Fruit fly (Drosophila melanogaster) whole organism, prepupa: Measurements from ENCODE around the gene CG8671.

Experiments used
- Blimp-1 ChIP-seq: fragments of 200-800 bp; sonication (Bioruptor generic); optimal IDR thresholded peaks from 3 replicates; lab custom pipeline; 2017; ENCODE audit warnings: missing biosample characterization, missing genetic modification characterization, mild to moderate bottlenecking, moderate library complexity, missing genetic modification reagents
- CG10631 ChIP-seq: fragments of 200-800 bp; sonication (Bioruptor generic); optimal IDR thresholded peaks from 2 replicates; lab custom pipeline; 2016; ENCODE audit warnings: missing biosample characterization, missing genetic modification characterization
- CG10669 ChIP-seq: fragments of 200-800 bp; sonication (Bioruptor generic); optimal IDR thresholded peaks from 3 replicates; lab custom pipeline; 2018; ENCODE audit warnings: missing biosample characterization, mild to moderate bottlenecking, missing genetic modification characterization, moderate library complexity
- CG11294 ChIP-seq: fragments of 200-800 bp; sonication (Bioruptor generic); IDR thresholded peaks from 2 replicates; pipeline ENCODE4 v1.3.6; 2022; ENCODE audit warnings: missing biosample characterization, missing genetic modification characterization
- CG11762 ChIP-seq: fragments of 200-800 bp; sonication (Bioruptor generic); optimal IDR thresholded peaks from 3 replicates; lab custom pipeline; 2016; ENCODE audit warnings: missing biosample characterization, missing genetic modification characterization; ENCODE audit not compliant: insufficient read depth
- CG15336 ChIP-seq: fragments of 200-800 bp; sonication (Bioruptor generic); IDR thresholded peaks from 2 replicates; pipeline ENCODE4 v1.3.6; 2022; ENCODE audit warnings: missing biosample characterization, missing genetic modification characterization
- CG1621 ChIP-seq: fragments of 200-800 bp; sonication (Bioruptor generic); optimal IDR thresholded peaks from 3 replicates; lab custom pipeline; 2018; ENCODE audit warnings: missing biosample characterization, mild to moderate bottlenecking, missing genetic modification characterization
- CG16779 ChIP-seq: fragments of 200-800 bp; sonication (Bioruptor generic); optimal IDR thresholded peaks from 3 replicates; lab custom pipeline; 2017; ENCODE audit warnings: missing biosample characterization, mild to moderate bottlenecking, missing genetic modification characterization
- CG3032 ChIP-seq: fragments of 200-800 bp; optimal IDR thresholded peaks from 2 replicates; lab custom pipeline; 2019; ENCODE audit warnings: missing biosample characterization, mild to moderate bottlenecking, missing genetic modification characterization, moderate library complexity
- CG31627 ChIP-seq: fragments of 200-800 bp; sonication (Bioruptor generic); optimal IDR thresholded peaks from 3 replicates; lab custom pipeline; 2016; ENCODE audit warnings: missing biosample characterization, missing genetic modification characterization
- CG32006 ChIP-seq: fragments of 200-800 bp; sonication (Bioruptor generic); optimal IDR thresholded peaks from 3 replicates; lab custom pipeline; 2017; ENCODE audit warnings: missing biosample characterization, mild to moderate bottlenecking, missing genetic modification characterization
- CG34406 ChIP-seq: fragments of 200-800 bp; sonication (Bioruptor generic); optimal IDR thresholded peaks from 3 replicates; lab custom pipeline; 2016; ENCODE audit warnings: missing biosample characterization, missing genetic modification characterization
- CG6163 ChIP-seq: fragments of 200-800 bp; sonication (Bioruptor generic); IDR thresholded peaks from 3 replicates; pipeline ENCODE4 v1.3.6; 2022; ENCODE audit warnings: missing biosample characterization, missing genetic modification characterization
- CG6792 ChIP-seq: fragments of 200-800 bp; sonication (Bioruptor generic); optimal IDR thresholded peaks from 3 replicates; lab custom pipeline; 2016; ENCODE audit warnings: missing biosample characterization, missing genetic modification characterization
- CG6854 ChIP-seq: fragments of 200-800 bp; sonication (Bioruptor generic); optimal IDR thresholded peaks from 2 replicates; lab custom pipeline; 2017; ENCODE audit warnings: missing biosample characterization, mild to moderate bottlenecking, missing genetic modification characterization
- CG7368 ChIP-seq: fragments of 200-800 bp; sonication (Bioruptor generic); optimal IDR thresholded peaks from 3 replicates; lab custom pipeline; 2016; ENCODE audit warnings: missing biosample characterization, missing genetic modification characterization
- CG8119 ChIP-seq: fragments of 200-800 bp; sonication (Bioruptor generic); IDR thresholded peaks from 3 replicates; pipeline ENCODE4 v1.3.6; 2022; ENCODE audit warnings: missing biosample characterization, missing genetic modification characterization
- CG8319 ChIP-seq: fragments of 200-800 bp; sonication (Bioruptor generic); optimal IDR thresholded peaks from 3 replicates; lab custom pipeline; 2016; ENCODE audit warnings: missing biosample characterization, missing genetic modification characterization
- CG8632 ChIP-seq: fragments of 200-800 bp; sonication (Bioruptor generic); optimal IDR thresholded peaks from 3 replicates; lab custom pipeline; 2016; ENCODE audit warnings: missing biosample characterization, missing genetic modification characterization
- Eip75B ChIP-seq: fragments of 200-800 bp; sonication (Bioruptor generic); optimal IDR thresholded peaks from 3 replicates; lab custom pipeline; 2016; ENCODE audit warnings: missing biosample characterization, missing genetic modification characterization
- Eip78C ChIP-seq: fragments of 200-800 bp; sonication (Bioruptor generic); peaks from one replicate; lab custom pipeline; 2016; ENCODE audit warnings: missing biosample characterization, missing genetic modification characterization
- Eip93F ChIP-seq: fragments of 200-800 bp; sonication (Bioruptor generic); optimal IDR thresholded peaks from 2 replicates; lab custom pipeline; 2016; ENCODE audit warnings: missing biosample characterization, mild to moderate bottlenecking, missing genetic modification characterization
- Ets21C ChIP-seq: fragments of 200-800 bp; sonication (Bioruptor generic); optimal IDR thresholded peaks from 3 replicates; lab custom pipeline; 2016; ENCODE audit warnings: missing biosample characterization, missing genetic modification characterization
- Ets96B ChIP-seq: fragments of 200-800 bp; optimal IDR thresholded peaks from 2 replicates; lab custom pipeline; 2019; ENCODE audit warnings: missing biosample characterization, mild to moderate bottlenecking, missing genetic modification characterization, moderate library complexity
- Hr38 ChIP-seq: sonication (Bioruptor generic); optimal IDR thresholded peaks from 2 replicates; lab custom pipeline; 2016; ENCODE audit warnings: missing biosample characterization, missing genetic modification characterization
- Hr39 ChIP-seq: fragments of 200-800 bp; sonication (Bioruptor generic); optimal IDR thresholded peaks from 2 replicates; lab custom pipeline; 2016; ENCODE audit warnings: missing biosample characterization, missing genetic modification characterization
- Hr4 ChIP-seq: fragments of 200-800 bp; sonication (Bioruptor generic); optimal IDR thresholded peaks from 3 replicates; lab custom pipeline; 2016; ENCODE audit warnings: missing biosample characterization, missing genetic modification characterization
- Lpt ChIP-seq: fragments of 200-800 bp; sonication (Bioruptor generic); optimal IDR thresholded peaks from 3 replicates; lab custom pipeline; 2016; ENCODE audit warnings: missing biosample characterization, missing genetic modification characterization
- Met ChIP-seq: fragments of 200-800 bp; sonication (Bioruptor generic); optimal IDR thresholded peaks from 3 replicates; lab custom pipeline; 2016; ENCODE audit warnings: missing biosample characterization, missing genetic modification characterization
- Smox ChIP-seq: fragments of 200-800 bp; sonication (Bioruptor generic); optimal IDR thresholded peaks from 3 replicates; lab custom pipeline; 2016; ENCODE audit warnings: missing biosample characterization, missing genetic modification characterization
- Sox102F ChIP-seq: fragments of 200-800 bp; sonication (Bioruptor generic); optimal IDR thresholded peaks from 2 replicates; lab custom pipeline; 2016; ENCODE audit warnings: missing biosample characterization, mild to moderate bottlenecking, missing genetic modification characterization
- Sox14 ChIP-seq: fragments of 200-800 bp; sonication (Bioruptor generic); optimal IDR thresholded peaks from 3 replicates; lab custom pipeline; 2016; ENCODE audit warnings: missing biosample characterization, missing genetic modification characterization
- achi ChIP-seq: fragments of 200-800 bp; sonication (Bioruptor generic); optimal IDR thresholded peaks from 3 replicates; lab custom pipeline; 2016; ENCODE audit warnings: missing biosample characterization, missing genetic modification characterization
- acj6 ChIP-seq: fragments of 200-800 bp; sonication (Bioruptor generic); optimal IDR thresholded peaks from 3 replicates; lab custom pipeline; 2016; ENCODE audit warnings: missing biosample characterization, missing genetic modification characterization
- dac ChIP-seq: fragments of 200-800 bp; sonication (Bioruptor generic); optimal IDR thresholded peaks from 2 replicates; lab custom pipeline; 2017; ENCODE audit warnings: missing biosample characterization, mild to moderate bottlenecking, missing genetic modification characterization
- eg ChIP-seq: fragments of 200-800 bp; sonication (Bioruptor generic); IDR thresholded peaks from 3 replicates; pipeline ENCODE4 v1.3.6; 2022; ENCODE audit warnings: missing biosample characterization, missing genetic modification characterization
- esn ChIP-seq: fragments of 200-800 bp; sonication (Bioruptor generic); optimal IDR thresholded peaks from 2 replicates; lab custom pipeline; 2016; ENCODE audit warnings: missing biosample characterization, mild to moderate bottlenecking, missing genetic modification characterization, moderate library complexity
- fd59A ChIP-seq: fragments of 200-800 bp; sonication (Bioruptor generic); optimal IDR thresholded peaks from 2 replicates; lab custom pipeline; 2017; ENCODE audit warnings: missing biosample characterization, mild to moderate bottlenecking, missing genetic modification characterization, missing genetic modification reagents
- fkh ChIP-seq: fragments of 200-800 bp; sonication (Bioruptor generic); optimal IDR thresholded peaks from 3 replicates; lab custom pipeline; 2017; ENCODE audit warnings: missing biosample characterization, mild to moderate bottlenecking, missing genetic modification characterization, moderate library complexity
- lz ChIP-seq: fragments of 200-800 bp; sonication (Bioruptor generic); optimal IDR thresholded peaks from 3 replicates; lab custom pipeline; 2016; ENCODE audit warnings: missing biosample characterization, missing genetic modification characterization
- net ChIP-seq: fragments of 200-800 bp; sonication (Bioruptor generic); optimal IDR thresholded peaks from 3 replicates; lab custom pipeline; 2016; ENCODE audit warnings: missing biosample characterization, missing genetic modification characterization
- pdm3 ChIP-seq: fragments of 200-800 bp; sonication (Bioruptor generic); optimal IDR thresholded peaks from 3 replicates; lab custom pipeline; 2016; ENCODE audit warnings: missing biosample characterization, missing genetic modification characterization
- salr ChIP-seq, 2 experiments: fragments of 200-800 bp; sonication (Bioruptor generic); optimal IDR thresholded peaks; 3 replicates each; lab custom pipeline; 2016 to 2018; ENCODE audit warnings: missing biosample characterization in 2 of 2, missing genetic modification characterization in 2 of 2, mild to moderate bottlenecking in 1 of 2
- ss ChIP-seq, 2 experiments: fragments of 200-800 bp; sonication (Bioruptor generic); optimal IDR thresholded peaks; 2 replicates in 1 of 2; 3 replicates in 1 of 2; lab custom pipeline; 2017 to 2018; ENCODE audit warnings: mild to moderate bottlenecking in 2 of 2, missing biosample characterization in 2 of 2, missing genetic modification characterization in 2 of 2, moderate library complexity in 1 of 2
- topi ChIP-seq: fragments of 200-800 bp; sonication (Bioruptor generic); optimal IDR thresholded peaks from 3 replicates; lab custom pipeline; 2016; ENCODE audit warnings: missing biosample characterization, missing genetic modification characterization

The CG8671 gene

dm6 chr2L:21313909-21314400, 51.2 kb downstream of the CG8671 start, which contains the start of gene CG46314 (continued):
- TF ChIP-seq Ets21C (GFP tag; lab: Kevin White, UChicago), result peak; percentile 44
- peak; percentile 56 for TF ChIP-seq CG15336 (GFP tag; lab: Robert Waterston, UW)
- TF ChIP-seq Smox, result peak; percentile 69
- peak; percentile 77 for TF ChIP-seq CG10669 (GFP tag; lab: Kevin White, UChicago)
- no peak for TF ChIP-seq Eip93F (GFP tag; lab: Kevin White, UChicago)
- TF ChIP-seq CG31627 (GFP tag; lab: Kevin White, UChicago), result peak; percentile 67
- TF ChIP-seq pdm3 (GFP tag; lab: Kevin White, UChicago), result no peak
- peak; percentile 53 for TF ChIP-seq CG10631 (GFP tag; lab: Kevin White, UChicago)
- TF ChIP-seq CG6163, result no peak
- TF ChIP-seq Eip75B (GFP tag; lab: Kevin White, UChicago), result peak; percentile 74
- peak; percentile 53 for TF ChIP-seq CG6792 (GFP tag; lab: Kevin White, UChicago)
- peak; percentile 71 for TF ChIP-seq Ets96B (tag; lab: Kevin White, UChicago)
- TF ChIP-seq Sox102F (GFP tag; lab: Kevin White, UChicago), result peak; percentile 69
- no peak; the same call in 2 of the 3 replicates for TF ChIP-seq CG8119 (GFP tag; lab: Robert Waterston, UW)
- peak; percentile 59 for TF ChIP-seq topi (GFP tag; lab: Kevin White, UChicago)
- TF ChIP-seq CG34406, result no peak
- TF ChIP-seq CG16779 (tag; lab: Kevin White, UChicago), result no peak
- peak; percentile 65 for TF ChIP-seq CG6854 (GFP tag; lab: Kevin White, UChicago)
- peak in 1 of 2 experiments; percentile 43 for TF ChIP-seq salr (GFP tag; optimal IDR thresholded peaks at IDR 0.05; lab: Kevin White, UChicago)
- TF ChIP-seq eg (GFP tag; lab: Robert Waterston, UW), result no peak
- peak; percentile 77 for TF ChIP-seq esn (GFP tag; lab: Kevin White, UChicago)
- TF ChIP-seq ss (GFP tag; optimal IDR thresholded peaks at IDR 0.05; lab: Kevin White, UChicago), result peak; percentile 41 to 55
- no peak for TF ChIP-seq CG11294
- TF ChIP-seq Hr38 (GFP tag; lab: Kevin White, UChicago), result no peak
- peak; percentile 69 for TF ChIP-seq CG8319 (GFP tag; lab: Kevin White, UChicago)
- TF ChIP-seq CG7368, result peak; percentile 58
- peak; percentile 65 for TF ChIP-seq lz (GFP tag; lab: Kevin White, UChicago)
- TF ChIP-seq Sox14, result peak; percentile 51
- no peak for TF ChIP-seq fkh (GFP tag; lab: Kevin White, UChicago)
- TF ChIP-seq Blimp-1 (GFP tag; lab: Kevin White, UChicago), result peak; percentile 45
- peak; percentile 29 for TF ChIP-seq fd59A (GFP tag; lab: Kevin White, UChicago)
- peak; percentile 62 for TF ChIP-seq CG3032 (tag; lab: Kevin White, UChicago)
- TF ChIP-seq dac (GFP tag; lab: Kevin White, UChicago), result no peak
- TF ChIP-seq Met (GFP tag; lab: Kevin White, UChicago), result peak; percentile 82
- TF ChIP-seq CG1621 (tag; lab: Kevin White, UChicago), result peak; percentile 70
- peak; percentile 40 for TF ChIP-seq Hr4 (GFP tag; lab: Kevin White, UChicago)
- peak; percentile 49 for TF ChIP-seq Hr39 (GFP tag; lab: Kevin White, UChicago)
- peak; percentile 59 for TF ChIP-seq CG8632

- TF ChIP-seq CG31627 (GFP tag; lab: Kevin White, UChicago), result no peak
- TF ChIP-seq net (GFP tag; lab: Kevin White, UChicago), result no peak
- no peak for TF ChIP-seq CG8119 (GFP tag; lab: Robert Waterston, UW)
- no peak for TF ChIP-seq CG6163
- no peak for TF ChIP-seq Lpt
- TF ChIP-seq CG6792 (GFP tag; lab: Kevin White, UChicago), result no peak
- no peak for TF ChIP-seq acj6 (GFP tag; lab: Kevin White, UChicago)
- TF ChIP-seq Eip78C (GFP tag; lab: Kevin White, UChicago), result no peak
- no peak for TF ChIP-seq achi (GFP tag; lab: Kevin White, UChicago)
- TF ChIP-seq CG10669 (GFP tag; lab: Kevin White, UChicago), result no peak
- TF ChIP-seq Eip93F (GFP tag; lab: Kevin White, UChicago), result no peak
- no peak for TF ChIP-seq CG32006
- TF ChIP-seq CG7368, result no peak
- TF ChIP-seq Hr38 (GFP tag; lab: Kevin White, UChicago), result no peak
- no peak for TF ChIP-seq Ets21C (GFP tag; lab: Kevin White, UChicago)
- no peak for TF ChIP-seq CG11762 (GFP tag; lab: Kevin White, UChicago)
Measured at dm6 chr2L:21316716-21317115, 54.0 kb downstream of the CG8671 start.
